Worm (Caenorhabditis elegans): ENCODE measurements around the gene tag-307.

tag-307 gene

ce11 chrIII:7891573-7892306 is 34.7 kb upstream of the tag-307 start, which contains the start of the genes ZK688.5 and fahd-1 (continued):
- TF ChIP-seq fkh-4 (tag; optimal IDR thresholded peaks at IDR 0.05; ENCODE audit: borderline replicate concordance), result no peak
- no peak for TF ChIP-seq aha-1 (tag; optimal IDR thresholded peaks at IDR 0.05)
- TF ChIP-seq ztf-4 (tag; optimal IDR thresholded peaks at IDR 0.05), result peak; percentile 34
- TF ChIP-seq nhr-12 (tag; optimal IDR thresholded peaks at IDR 0.05), result no peak
- peak; percentile 55 for TF ChIP-seq xbp-1 (tag; optimal IDR thresholded peaks at IDR 0.05)
- TF ChIP-seq fkh-8 (tag; optimal IDR thresholded peaks at IDR 0.05), result peak; percentile 54
- TF ChIP-seq sptf-1 (tag; optimal IDR thresholded peaks at IDR 0.05), result no peak
- TF ChIP-seq zip-4 (GFP tag; optimal IDR thresholded peaks at IDR 0.05), result no peak
- TF ChIP-seq tbx-2 (tag; optimal IDR thresholded peaks at IDR 0.05), result peak; percentile 62
- no peak for TF ChIP-seq unc-98 (GFP tag; IDR thresholded peaks at IDR 0.05)
- no peak for TF ChIP-seq unc-62 (GFP tag; optimal IDR thresholded peaks at IDR 0.05)
- TF ChIP-seq efl-3 (GFP tag; optimal IDR thresholded peaks at IDR 0.05), result no peak
- peak in 2 of 6 experiments; percentile 41 to 48 for TF ChIP-seq elt-3 (tag; optimal IDR thresholded peaks at IDR 0.05)
- no peak for TF ChIP-seq alr-1 (tag; optimal IDR thresholded peaks at IDR 0.05; ENCODE audit: borderline replicate concordance)

- TF ChIP-seq ztf-11 (tag; optimal IDR thresholded peaks at IDR 0.05) (no peak), efl-1 (optimal IDR thresholded peaks at IDR 0.05) (no peak), efl-1 (GFP tag; optimal IDR thresholded peaks at IDR 0.05 in 1 of 2) (peak in 1 of 2 experiments; percentile 91)
Observed at ce11 chrIII:7889036-7889435, 32.0 kb upstream of the tag-307 start.

- TF ChIP-seq nhr-71 (tag; optimal IDR thresholded peaks at IDR 0.05), result no peak
- TF ChIP-seq zag-1 (tag; optimal IDR thresholded peaks at IDR 0.05), result no peak
- TF ChIP-seq C34B4.2 (tag; optimal IDR thresholded peaks at IDR 0.05), result no peak
- no peak for TF ChIP-seq aha-1 (tag; optimal IDR thresholded peaks at IDR 0.05)
- no peak for TF ChIP-seq fos-1 (tag; optimal IDR thresholded peaks at IDR 0.05)
- TF ChIP-seq dpl-1 (GFP tag; optimal IDR thresholded peaks at IDR 0.05), result no peak
- no peak for TF ChIP-seq tbx-2 (tag; optimal IDR thresholded peaks at IDR 0.05)
- TF ChIP-seq tlp-1 (tag; optimal IDR thresholded peaks at IDR 0.05), result no peak
- no peak for TF ChIP-seq pax-3 (tag; optimal IDR thresholded peaks at IDR 0.05)
- no peak for TF ChIP-seq lin-15B (tag; optimal IDR thresholded peaks at IDR 0.05)
- no peak for TF ChIP-seq irx-1 (tag; optimal IDR thresholded peaks at IDR 0.05)
- no peak for TF ChIP-seq lir-3 (tag; optimal IDR thresholded peaks at IDR 0.05; ENCODE audit: poor library complexity)
- no peak for TF ChIP-seq nhr-11 (tag; optimal IDR thresholded peaks at IDR 0.05)
- TF ChIP-seq lin-13 (GFP tag; optimal IDR thresholded peaks at IDR 0.05), result no peak
- TF ChIP-seq mep-1 (tag; optimal IDR thresholded peaks at IDR 0.05), result no peak
Observed at ce11 chrIII:7884863-7885262, 27.8 kb upstream of the tag-307 start, which contains the start of gene ZK688.11. Gene ZK688.11, minus strand, starts transcription at chrIII:7884963.

ce11 chrIII:7882900-7883299 is 25.9 kb upstream of the tag-307 start, which contains the start of gene ZK688.9:
Gene ZK688.9, minus strand, starts transcription at chrIII:7883000.
- no peak for TF ChIP-seq unc-30 (tag; optimal IDR thresholded peaks at IDR 0.05)
- TF ChIP-seq fkh-8 (tag; optimal IDR thresholded peaks at IDR 0.05), result no peak
- no peak for TF ChIP-seq nhr-90 (tag; optimal IDR thresholded peaks at IDR 0.05; ENCODE audit: poor library complexity)
- TF ChIP-seq pax-3 (tag; optimal IDR thresholded peaks at IDR 0.05), result no peak

- TF ChIP-seq rnt-1 (tag; optimal IDR thresholded peaks at IDR 0.05), result peak; percentile 53
- TF ChIP-seq efl-1 (optimal IDR thresholded peaks at IDR 0.05), result no peak
- peak in 1 of 2 experiments; percentile 61 for TF ChIP-seq efl-1 (GFP tag; optimal IDR thresholded peaks at IDR 0.05 in 1 of 2)
- no peak for TF ChIP-seq nhr-76 (tag; optimal IDR thresholded peaks at IDR 0.05)
- no peak for TF ChIP-seq unc-30 (tag; optimal IDR thresholded peaks at IDR 0.05)
- TF ChIP-seq lin-14 (GFP tag; optimal IDR thresholded peaks at IDR 0.05), result peak; percentile 78
- no peak for TF ChIP-seq elt-3 (tag; optimal IDR thresholded peaks at IDR 0.05)
- TF ChIP-seq aly-2 (tag; optimal IDR thresholded peaks at IDR 0.05), result no peak
- no peak for TF ChIP-seq nhr-28 (tag; optimal IDR thresholded peaks at IDR 0.05)
- peak; percentile 10; the same call in 1 of the 2 replicates for TF ChIP-seq nhr-19 (GFP tag; conservative IDR thresholded peaks at IDR 0.05)
- TF ChIP-seq tlp-1 (tag; optimal IDR thresholded peaks at IDR 0.05), result no peak
- no peak for TF ChIP-seq ceh-82 (tag; optimal IDR thresholded peaks at IDR 0.05)
- TF ChIP-seq C34B4.2 (tag; optimal IDR thresholded peaks at IDR 0.05), result no peak
- TF ChIP-seq pax-3 (tag; optimal IDR thresholded peaks at IDR 0.05), result no peak
- TF ChIP-seq zip-4 (GFP tag; optimal IDR thresholded peaks at IDR 0.05), result no peak
- TF ChIP-seq nhr-71 (tag; optimal IDR thresholded peaks at IDR 0.05), result peak; percentile 46
- no peak for TF ChIP-seq nhr-47 (tag; optimal IDR thresholded peaks at IDR 0.05)
- no peak for TF ChIP-seq fkh-4 (tag; optimal IDR thresholded peaks at IDR 0.05; ENCODE audit: borderline replicate concordance)
- no peak for TF ChIP-seq elt-2 (tag; optimal IDR thresholded peaks at IDR 0.05)
- no peak for TF ChIP-seq hpl-2 (GFP tag; optimal IDR thresholded peaks at IDR 0.05)
Observed at ce11 chrIII:7880132-7880715, 23.2 kb upstream of the tag-307 start.
